Fruit fly (Drosophila melanogaster): ENCODE measurements around the gene eIF4E1.

Gene eIF4E1

DNA sequence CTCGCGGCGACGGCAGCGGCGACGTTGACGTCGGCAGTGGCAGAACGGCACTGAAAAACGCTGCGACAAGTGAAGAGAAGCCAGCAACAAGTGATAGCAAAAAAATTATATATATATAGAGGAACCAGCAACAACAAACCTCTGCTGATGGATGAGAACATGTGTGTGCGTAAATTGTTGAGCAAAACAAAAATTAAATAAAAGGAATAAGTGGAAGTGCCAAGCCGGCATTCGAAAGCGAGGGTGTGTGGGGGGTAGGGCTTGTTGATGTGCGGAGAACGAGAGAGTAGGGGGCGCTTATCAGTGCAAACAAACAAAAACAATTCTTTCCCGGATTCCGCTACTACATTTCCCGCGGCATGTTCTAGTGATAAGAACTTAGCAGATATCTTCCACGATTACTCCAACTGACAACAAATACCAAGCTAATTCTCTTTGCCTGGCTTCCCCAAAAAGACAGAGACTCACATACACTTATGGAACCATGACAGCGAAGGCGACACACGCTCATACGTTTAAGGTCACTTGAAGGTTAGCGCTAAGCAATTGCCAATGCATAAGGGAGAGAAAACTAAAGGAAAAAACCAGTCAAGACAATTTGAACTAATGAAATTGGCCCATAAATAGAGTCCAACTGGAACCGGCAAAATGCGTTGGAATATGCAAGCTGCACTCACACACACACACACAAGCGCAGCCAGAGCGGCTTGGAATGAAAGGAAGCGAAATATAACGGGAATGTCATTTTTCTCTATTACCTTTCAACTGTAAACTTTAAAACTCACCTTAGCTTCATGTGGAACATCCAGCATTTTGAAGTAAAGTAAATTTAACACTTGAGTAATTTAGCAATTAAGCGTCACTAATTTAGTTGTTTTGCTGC, 44.2 kb downstream of the eIF4E1 start (continued):
- no peak for TF ChIP-seq phol (tag; optimal IDR thresholded peaks at IDR 0.05)
- TF ChIP-seq crp (GFP tag; optimal IDR thresholded peaks at IDR 0.05), result no peak
- TF ChIP-seq CG14050 (GFP tag; IDR thresholded peaks at IDR 0.05), result no peak
- no peak for TF ChIP-seq CG15011 (GFP tag; optimal IDR thresholded peaks at IDR 0.05)
- TF ChIP-seq pho (GFP tag; optimal IDR thresholded peaks at IDR 0.05), result no peak
- no peak for TF ChIP-seq CG32767 (GFP tag; IDR thresholded peaks at IDR 0.05)
- no peak for TF ChIP-seq Spps (tag; optimal IDR thresholded peaks at IDR 0.05)
- TF ChIP-seq CG15269 (tag; optimal IDR thresholded peaks at IDR 0.05), result no peak
- no peak for TF ChIP-seq CG3281 (GFP tag; optimal IDR thresholded peaks at IDR 0.05)
- TF ChIP-seq HLHmδ (GFP tag; optimal IDR thresholded peaks at IDR 0.05), result no peak
- no peak for TF ChIP-seq croc (GFP tag; conservative IDR thresholded peaks at IDR 0.05)
- TF ChIP-seq CG2889 (GFP tag; IDR thresholded peaks at IDR 0.05), result no peak
- TF ChIP-seq BEAF-32 (GFP tag; optimal IDR thresholded peaks at IDR 0.05), result no peak
- TF ChIP-seq CG6854 (GFP tag; optimal IDR thresholded peaks at IDR 0.05), result no peak
- TF ChIP-seq sens (GFP tag), result no peak
- TF ChIP-seq amos (GFP tag; IDR thresholded peaks at IDR 0.05; ENCODE audit: partially characterized antibody), result peak; percentile 16; the same call in 1 of the 2 replicates
- TF ChIP-seq twi (tag; optimal IDR thresholded peaks at IDR 0.05), result peak; percentile 25
- TF ChIP-seq insv (GFP tag; optimal IDR thresholded peaks at IDR 0.05), result peak in 1 of 2 experiments; percentile 88
- TF ChIP-seq CG8924 (tag; optimal IDR thresholded peaks at IDR 0.05), result peak; percentile 5
- no peak for TF ChIP-seq Bdp1 (GFP tag; optimal IDR thresholded peaks at IDR 0.05)
- TF ChIP-seq CG11504 (tag; optimal IDR thresholded peaks at IDR 0.05), result no peak
- no peak for TF ChIP-seq cato (GFP tag; optimal IDR thresholded peaks at IDR 0.05; ENCODE audit: borderline replicate concordance)
- TF ChIP-seq CG14667 (GFP tag; IDR thresholded peaks at IDR 0.05), result no peak
- no peak for TF ChIP-seq CG2199 (GFP tag; IDR thresholded peaks at IDR 0.05)
- TF ChIP-seq yki (optimal IDR thresholded peaks at IDR 0.05), result no peak
- TF ChIP-seq Trl (optimal IDR thresholded peaks at IDR 0.05), result peak in 1 of 2 experiments; percentile 25
- TF ChIP-seq Trl (GFP tag; optimal IDR thresholded peaks at IDR 0.05), result no peak
- TF ChIP-seq fd3F (GFP tag; optimal IDR thresholded peaks at IDR 0.05), result no peak
- no peak for TF ChIP-seq gcm (GFP tag; optimal IDR thresholded peaks at IDR 0.05)
- TF ChIP-seq CG30403 (GFP tag; optimal IDR thresholded peaks at IDR 0.05), result no peak
- no peak for TF ChIP-seq CG11695 (GFP tag; IDR thresholded peaks at IDR 0.05)
- no peak for TF ChIP-seq ewg (GFP tag; optimal IDR thresholded peaks at IDR 0.05)
- TF ChIP-seq disco-r (GFP tag; optimal IDR thresholded peaks at IDR 0.05), result no peak
- no peak for TF ChIP-seq so (GFP tag; IDR thresholded peaks at IDR 0.05)
- no peak for TF ChIP-seq seq (GFP tag; IDR thresholded peaks at IDR 0.05)
- no peak for TF ChIP-seq CG6654 (GFP tag; optimal IDR thresholded peaks at IDR 0.05)
- TF ChIP-seq CG10979 (tag; optimal IDR thresholded peaks at IDR 0.05), result no peak
- TF ChIP-seq oc (tag; optimal IDR thresholded peaks at IDR 0.05), result no peak
- TF ChIP-seq sim (GFP tag; IDR thresholded peaks at IDR 0.05), result no peak
- TF ChIP-seq unc-4 (GFP tag; IDR thresholded peaks at IDR 0.05; ENCODE audit: partially characterized antibody), result no peak
- no peak for TF ChIP-seq CG11723 (GFP tag; optimal IDR thresholded peaks at IDR 0.05)
- TF ChIP-seq Ravus (GFP tag; IDR thresholded peaks at IDR 0.05), result no peak
- no peak for TF ChIP-seq CG17186 (GFP tag; optimal IDR thresholded peaks at IDR 0.05)
- peak; percentile 43 for TF ChIP-seq Elba2 (GFP tag; optimal IDR thresholded peaks at IDR 0.05)
- TF ChIP-seq danr (GFP tag; IDR thresholded peaks at IDR 0.05), result no peak
- TF ChIP-seq vfl (GFP tag; optimal IDR thresholded peaks at IDR 0.05), result no peak
- TF ChIP-seq CG4424 (GFP tag; optimal IDR thresholded peaks at IDR 0.05), result no peak
- no peak for TF ChIP-seq ssp (GFP tag; IDR thresholded peaks at IDR 0.05)
- no peak for TF ChIP-seq lov (optimal IDR thresholded peaks at IDR 0.05)
- no peak for TF ChIP-seq lov (GFP tag; IDR thresholded peaks at IDR 0.05)
